Fruit fly (Drosophila melanogaster): ENCODE measurements around the gene comm3.

DNA sequence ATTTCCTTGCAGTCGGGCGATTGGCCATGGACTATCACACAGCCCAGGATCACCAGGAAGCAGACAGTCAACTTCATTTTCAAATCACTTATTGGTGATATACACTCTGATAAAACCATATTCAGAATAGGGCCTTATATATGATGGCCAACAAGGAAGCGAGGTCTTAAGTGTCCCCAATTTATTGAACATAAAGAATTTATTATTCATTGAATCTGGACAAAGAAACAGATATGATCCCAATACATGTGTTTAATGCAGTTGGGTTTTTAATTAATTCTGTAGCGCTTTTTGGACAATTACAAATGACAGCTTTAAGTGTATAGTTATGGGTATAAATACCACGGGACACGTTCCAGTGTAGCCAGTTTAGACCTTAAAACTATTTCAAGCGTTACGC, 11.8 kb upstream of the comm3 start, which contains the start of the genes Eig71Eh and Eig71Ei:
- TF ChIP-seq CG8478 (optimal IDR thresholded peaks at IDR 0.05) (no peak), CTCF (optimal IDR thresholded peaks at IDR 0.05) (no peak)
